Worm (Caenorhabditis elegans) whole organism, L4 larva: ENCODE measurements around the gene C15B12.9.

Source experiments
- F10B5.3 ChIP-seq: sonication (generic microtip); optimal IDR thresholded peaks from 2 replicates; lab custom pipeline; 2016; ENCODE audit warnings: mild to moderate bottlenecking, missing genetic modification characterization, missing compliant biosample characterization
- T26A8.4 ChIP-seq: fragments of 200-800 bp; sonication (Bioruptor generic); IDR thresholded peaks from 2 replicates; pipeline ENCODE4 v1.3.6; 2022; ENCODE audit warnings: missing genetic modification characterization, missing compliant biosample characterization
- Y105C5A.15 ChIP-seq: fragments of 200-800 bp; sonication (Bioruptor generic); IDR thresholded peaks from 2 replicates; pipeline ENCODE4 v1.3.6; 2022; ENCODE audit warnings: missing genetic modification characterization, missing compliant biosample characterization
- Y75B8A.6 ChIP-seq: fragments of 200-800 bp; sonication (Bioruptor generic); IDR thresholded peaks from 2 replicates; pipeline ENCODE4 v1.3.6; 2022; ENCODE audit warnings: missing genetic modification reagents, missing genetic modification characterization, missing compliant biosample characterization
- ZK546.5 ChIP-seq, 2 experiments: sonication (generic microtip); optimal IDR thresholded peaks; 2 replicates each; lab custom pipeline; 2017; ENCODE audit warnings: missing biosample characterization in 2 of 2, missing genetic modification characterization in 2 of 2
- aly-2 ChIP-seq: sonication (generic microtip); optimal IDR thresholded peaks from 2 replicates; lab custom pipeline; 2018; ENCODE audit warnings: missing biosample characterization, missing genetic modification characterization
- ama-1 ChIP-seq: fragments of 150-350 bp; optimal IDR thresholded peaks from 2 replicates; lab custom pipeline; 2014; ENCODE audit warnings: inconsistent platforms, mixed read lengths
- arid-1 ChIP-seq: fragments of 200-800 bp; sonication (Bioruptor generic); conservative IDR thresholded peaks from 2 replicates; pipeline ENCODE4 v1.3.6; 2022; ENCODE audit warnings: missing genetic modification reagents, missing genetic modification characterization, missing compliant biosample characterization
- ceh-82 ChIP-seq: sonication (generic microtip); optimal IDR thresholded peaks from 2 replicates; lab custom pipeline; 2017; ENCODE audit warnings: missing biosample characterization, missing genetic modification characterization
- daf-19 ChIP-seq: fragments of 200-800 bp; sonication (Bioruptor generic); conservative IDR thresholded peaks from 2 replicates; pipeline ENCODE4 v1.3.6; 2022; ENCODE audit warnings: missing genetic modification characterization, missing compliant biosample characterization
- dpl-1 ChIP-seq: fragments of 150-350 bp; optimal IDR thresholded peaks from 2 replicates; lab custom pipeline; 2014; ENCODE audit warnings: missing biosample characterization, missing genetic modification reagents, missing genetic modification characterization
- duxl-1 ChIP-seq: sonication (generic microtip); optimal IDR thresholded peaks from 2 replicates; lab custom pipeline; 2016; ENCODE audit warnings: mild to moderate bottlenecking, missing genetic modification characterization, moderate library complexity, missing compliant biosample characterization; ENCODE audit not compliant: poor library complexity
- dve-1 ChIP-seq: sonication (generic microtip); optimal IDR thresholded peaks from 2 replicates; lab custom pipeline; 2017; ENCODE audit warnings: antibody characterized with exemption, mild to moderate bottlenecking, missing genetic modification characterization, missing compliant biosample characterization; ENCODE audit not compliant: insufficient read depth
- hlh-30 ChIP-seq: sonication (generic microtip); optimal IDR thresholded peaks from 2 replicates; lab custom pipeline; 2017; ENCODE audit warnings: antibody characterized with exemption, mild to moderate bottlenecking, missing genetic modification characterization, missing compliant biosample characterization; ENCODE audit not compliant: insufficient read depth
- lim-7 ChIP-seq: fragments of 200-800 bp; sonication (Bioruptor generic); IDR thresholded peaks from 2 replicates; pipeline ENCODE4 v1.3.6; 2022; ENCODE audit warnings: missing genetic modification characterization, missing compliant biosample characterization
- lin-1 ChIP-seq: fragments of 200-800 bp; sonication (Bioruptor generic); IDR thresholded peaks from 2 replicates; pipeline ENCODE4 v1.3.6; 2022; ENCODE audit warnings: missing genetic modification reagents, missing genetic modification characterization, missing compliant biosample characterization
- lin-15B ChIP-seq: fragments of 150-350 bp; sonication (generic microtip); optimal IDR thresholded peaks from 3 replicates; lab custom pipeline; 2014; ENCODE audit warnings: missing biosample characterization, missing genetic modification characterization
- lin-38 ChIP-seq: fragments of 200-800 bp; sonication (Bioruptor generic); IDR thresholded peaks from 2 replicates; pipeline ENCODE4 v1.3.6; 2022; ENCODE audit warnings: missing genetic modification reagents, missing genetic modification characterization, missing compliant biosample characterization
- lin-39 ChIP-seq: fragments of 150-350 bp; optimal IDR thresholded peaks from 2 replicates; lab custom pipeline; 2014; ENCODE audit warnings: missing biosample characterization, missing genetic modification reagents, missing genetic modification characterization
- lsy-2 ChIP-seq, 2 experiments: fragments of 150-350 bp in 1 of 2; sonication (generic microtip) in 1 of 2; optimal IDR thresholded peaks; 2 replicates each; lab custom pipeline; 2014 to 2017; ENCODE audit warnings: missing biosample characterization in 2 of 2, missing genetic modification characterization in 2 of 2
- madf-9 ChIP-seq: fragments of 200-800 bp; sonication (Bioruptor generic); conservative IDR thresholded peaks from 2 replicates; pipeline ENCODE4 v1.3.6; 2022; ENCODE audit warnings: missing genetic modification reagents, missing genetic modification characterization, missing compliant biosample characterization
- mes-2 ChIP-seq: sonication (generic microtip); optimal IDR thresholded peaks from 2 replicates; lab custom pipeline; 2016; ENCODE audit warnings: missing genotype, mild to moderate bottlenecking, missing genetic modification characterization, missing compliant biosample characterization; ENCODE audit not compliant: poor library complexity, severe bottlenecking
- nhr-10 ChIP-seq: fragments of 150-350 bp; optimal IDR thresholded peaks from 2 replicates; lab custom pipeline; 2014; ENCODE audit warnings: missing biosample characterization, missing genetic modification characterization
- nhr-102 ChIP-seq: sonication (generic microtip); optimal IDR thresholded peaks from 2 replicates; lab custom pipeline; 2016; ENCODE audit warnings: mild to moderate bottlenecking, missing genetic modification characterization, moderate library complexity, missing compliant biosample characterization
- nhr-25 ChIP-seq: sonication (generic microtip); optimal IDR thresholded peaks from 2 replicates; lab custom pipeline; 2017; ENCODE audit warnings: missing genetic modification characterization, mild to moderate bottlenecking, missing compliant biosample characterization, antibody characterized with exemption, moderate library complexity, borderline replicate concordance; ENCODE audit not compliant: insufficient read depth
- nhr-41 ChIP-seq: fragments of 200-800 bp; sonication (Bioruptor generic); IDR thresholded peaks from 2 replicates; pipeline ENCODE4 v1.3.6; 2022; ENCODE audit warnings: missing genetic modification reagents, missing genetic modification characterization, missing compliant biosample characterization
- nhr-6 ChIP-seq: fragments of 150-350 bp; optimal IDR thresholded peaks from 2 replicates; lab custom pipeline; 2014; ENCODE audit warnings: missing biosample characterization, missing genetic modification characterization
- nhr-76 ChIP-seq: fragments of 150-350 bp; optimal IDR thresholded peaks from 2 replicates; lab custom pipeline; 2014; ENCODE audit warnings: missing biosample characterization, missing genetic modification characterization
- nhr-77 ChIP-seq: fragments of 150-350 bp; optimal IDR thresholded peaks from 2 replicates; lab custom pipeline; 2014; ENCODE audit warnings: missing biosample characterization, missing genetic modification characterization
- pha-4 ChIP-seq, 2 experiments: fragments of 150-350 bp in 1 of 2; fragments of 200-800 bp in 1 of 2; sonication (Bioruptor generic) in 1 of 2; IDR thresholded peaks in 1 of 2; optimal IDR thresholded peaks in 1 of 2; 2 replicates each; pipeline versions ENCODE4 v1.3.6 to Lab custom; 2014 to 2022; ENCODE audit warnings: missing genetic modification characterization in 2 of 2, missing genetic modification reagents in 2 of 2, missing biosample characterization in 1 of 2, missing compliant biosample characterization in 1 of 2
- php-3 ChIP-seq: fragments of 200-800 bp; sonication (Bioruptor generic); IDR thresholded peaks from 2 replicates; pipeline ENCODE4 v1.3.6; 2022; ENCODE audit warnings: missing genetic modification reagents, missing genetic modification characterization, missing compliant biosample characterization
- pqm-1 ChIP-seq: sonication (generic microtip); optimal IDR thresholded peaks from 2 replicates; lab custom pipeline; 2017; ENCODE audit warnings: missing biosample characterization, missing genetic modification characterization
- saeg-2 ChIP-seq: fragments of 200-800 bp; sonication (Bioruptor generic); IDR thresholded peaks from 2 replicates; pipeline ENCODE4 v1.3.6; 2022; ENCODE audit warnings: missing genetic modification reagents, missing genetic modification characterization, missing compliant biosample characterization
- set-16 ChIP-seq: fragments of 200-800 bp; sonication (Bioruptor generic); IDR thresholded peaks from 2 replicates; pipeline ENCODE4 v1.3.6; 2022; ENCODE audit warnings: missing genetic modification reagents, missing genetic modification characterization, missing compliant biosample characterization
- snpc-1.2 ChIP-seq: fragments of 200-800 bp; sonication (Bioruptor generic); IDR thresholded peaks from 2 replicates; pipeline ENCODE4 v1.3.6; 2022; ENCODE audit warnings: missing genetic modification reagents, missing genetic modification characterization, missing compliant biosample characterization
- spr-1 ChIP-seq: sonication (generic microtip); optimal IDR thresholded peaks from 2 replicates; lab custom pipeline; 2016; ENCODE audit warnings: mild to moderate bottlenecking, missing genetic modification characterization, missing compliant biosample characterization
- tra-1 ChIP-seq: fragments of 200-800 bp; sonication (Bioruptor generic); IDR thresholded peaks from 2 replicates; pipeline ENCODE4 v1.3.6; 2022; ENCODE audit warnings: missing genetic modification reagents, missing genetic modification characterization, missing compliant biosample characterization
- unc-130 ChIP-seq: sonication (generic microtip); optimal IDR thresholded peaks from 2 replicates; lab custom pipeline; 2016; ENCODE audit warnings: missing genetic modification reagents, missing genetic modification characterization, missing compliant biosample characterization
- unc-39 ChIP-seq: sonication (generic microtip); optimal IDR thresholded peaks from 2 replicates; lab custom pipeline; 2017; ENCODE audit warnings: missing biosample characterization, missing genetic modification characterization
- unc-62 ChIP-seq, 3 experiments: fragments of 150-350 bp in 1 of 3; sonication (generic microtip); optimal IDR thresholded peaks in 2 of 3; peaks in 1 of 3; 1 replicate in 1 of 3; 2 replicates in 2 of 3; lab custom pipeline; 2014 to 2017; ENCODE audit warnings: missing biosample characterization in 3 of 3, missing genetic modification characterization in 3 of 3, missing genetic modification reagents in 3 of 3, missing genotype in 1 of 3
- zfp-2 ChIP-seq: sonication (generic microtip); optimal IDR thresholded peaks from 2 replicates; lab custom pipeline; 2016; ENCODE audit warnings: mild to moderate bottlenecking, missing genetic modification characterization, missing compliant biosample characterization

Gene C15B12.9

DNA sequence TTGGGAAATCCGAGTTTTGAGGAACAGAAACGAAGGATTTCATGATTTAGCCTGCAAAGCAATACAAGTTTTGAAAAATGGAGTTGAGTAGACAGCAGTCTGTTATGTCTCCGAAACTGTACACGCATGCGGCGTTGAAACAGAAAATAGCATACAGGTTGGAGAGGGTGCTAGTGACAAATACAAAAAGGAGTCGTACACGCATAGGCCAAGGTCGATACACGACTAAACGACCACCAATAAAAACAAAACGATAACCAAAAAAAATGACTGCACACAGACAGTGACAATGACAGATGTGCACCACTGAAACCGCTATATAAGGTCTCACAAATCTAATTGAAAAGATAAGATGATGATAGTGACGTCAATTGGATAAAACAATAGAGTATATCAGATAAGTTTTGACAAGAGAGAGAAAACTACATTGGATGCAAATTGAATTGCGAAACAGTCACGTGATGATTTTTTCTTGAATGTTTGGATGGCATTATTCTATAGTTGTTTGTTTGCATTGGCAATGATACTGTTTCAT is 19.7 kb upstream of the C15B12.9 start, which contains the start of gene fah-1 (continued):
- TF ChIP-seq lin-15B (tag; lab: Kevin White, UChicago): no peak
- no peak for TF ChIP-seq dpl-1
- no peak for TF ChIP-seq saeg-2
- no peak for TF ChIP-seq nhr-6 (tag; lab: Kevin White, UChicago)
- no peak for TF ChIP-seq unc-39 (tag; lab: Kevin White, UChicago)
- peak; percentile 39; the same call in 1 of the 2 replicates for TF ChIP-seq T26A8.4
- no peak for TF ChIP-seq daf-19 (GFP tag; lab: Robert Waterston, UW)

DNA sequence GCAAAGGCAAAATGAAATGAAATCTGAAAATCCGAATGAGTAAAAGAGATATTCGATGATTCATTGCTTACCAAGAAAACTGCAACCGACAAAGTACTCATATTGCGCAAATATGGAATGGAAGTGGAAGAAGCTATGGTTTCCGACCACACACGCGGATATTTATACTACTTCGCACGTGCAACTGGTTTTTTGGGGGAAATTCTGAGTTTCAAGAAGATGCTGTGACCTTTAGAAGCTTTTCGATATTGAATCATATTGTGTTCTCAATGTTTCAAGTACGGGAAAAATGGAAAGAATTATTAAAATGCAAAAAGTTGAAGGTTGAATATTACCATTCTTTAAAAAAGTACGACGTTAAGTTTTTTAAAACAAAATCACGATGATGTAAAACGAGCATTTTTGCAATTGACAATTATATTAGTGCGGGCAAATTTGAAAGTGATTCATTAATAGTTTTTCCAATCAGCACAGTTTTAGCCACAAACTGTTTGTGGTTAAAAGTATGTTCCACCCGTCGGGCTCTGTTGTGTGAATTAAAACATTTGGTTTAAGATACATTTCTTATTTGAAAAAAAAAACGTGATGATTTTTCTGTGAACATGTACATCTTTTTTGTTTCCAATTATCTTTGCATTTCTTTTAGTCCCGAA is 17.6 kb upstream of the C15B12.9 start, which contains the start of the genes grl-6 and K10C2.6:
grl-6 (minus strand) TSS at position 101 of the 653 bp plus-strand sequence.
K10C2.6 (plus strand) TSS at position 603 of the 653 bp plus-strand sequence.
- TF ChIP-seq nhr-41 (GFP tag; lab: Robert Waterston, UW): no peak
- no peak for TF ChIP-seq spr-1 (tag; lab: Kevin White, UChicago)
- TF ChIP-seq unc-62 (GFP tag; optimal IDR thresholded peaks at IDR 0.05 in 1 of 2; lab: Kevin White, UChicago): peak in 1 of 2 experiments; percentile 13
- no peak for TF ChIP-seq unc-62 (tag; optimal IDR thresholded peaks at IDR 0.05; lab: Kevin White, UChicago)
- TF ChIP-seq nhr-76 (tag; lab: Kevin White, UChicago): no peak

DNA sequence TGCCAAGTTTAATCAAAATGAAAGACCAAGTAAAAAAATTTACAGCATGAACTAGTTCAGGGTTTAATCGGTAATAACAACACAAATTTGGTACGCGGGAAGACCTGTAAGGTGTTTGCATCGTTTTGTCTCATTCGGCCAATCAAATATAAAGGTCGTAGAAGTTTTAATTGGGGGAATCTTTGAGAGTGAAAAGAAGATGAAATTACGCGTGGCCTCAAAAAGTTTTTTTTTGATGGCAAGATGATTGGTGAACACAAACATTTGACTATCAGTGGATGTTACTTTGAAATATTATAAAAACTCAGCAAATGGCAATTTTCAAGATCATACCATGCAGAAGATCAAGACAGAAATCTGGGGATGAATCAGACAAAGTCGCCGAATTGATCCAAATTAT is 13.4 kb upstream of the C15B12.9 start, which contains the start of gene nas-33:
nas-33 (minus strand) TSS at position 101 of the 400 bp plus-strand sequence.
- TF ChIP-seq F10B5.3 (tag; lab: Kevin White, UChicago) (no peak), lim-7 (GFP tag; lab: Robert Waterston, UW) (no peak), unc-130 (no peak), nhr-10 (tag; lab: Kevin White, UChicago) (no peak), lin-1 (no peak)
- TF ChIP-seq, all 104 proteins: peak for 0

DNA sequence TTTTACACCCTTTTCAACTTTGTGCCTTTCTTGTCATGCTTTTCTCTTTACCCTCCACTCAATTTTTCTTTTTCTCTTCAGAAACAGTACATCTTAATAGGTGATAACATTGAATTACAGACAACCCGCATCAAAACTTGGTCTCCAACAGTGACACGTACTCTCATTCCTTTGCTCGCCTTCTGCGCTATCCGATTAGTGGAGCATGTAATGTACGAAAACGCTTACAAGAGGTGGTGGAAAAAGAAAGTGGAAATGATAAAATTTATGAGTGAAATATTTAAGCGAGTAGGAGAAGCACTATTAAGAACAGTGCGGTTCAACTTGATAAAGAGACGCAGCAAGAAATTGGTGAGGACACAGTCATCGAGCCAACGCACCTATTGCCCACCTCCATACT is 12.0 kb upstream of the C15B12.9 start, which contains the start of gene pept-1:
pept-1 (plus strand) TSS at position 306 of the 400 bp plus-strand sequence.
- TF ChIP-seq unc-62 (GFP tag; optimal IDR thresholded peaks at IDR 0.05 in 1 of 2; lab: Kevin White, UChicago) (no peak), unc-62 (tag; optimal IDR thresholded peaks at IDR 0.05; lab: Kevin White, UChicago) (no peak), unc-39 (tag; lab: Kevin White, UChicago) (no peak), lim-7 (GFP tag; lab: Robert Waterston, UW) (no peak), pha-4 (GFP tag; IDR thresholded peaks at IDR 0.05; lab: Robert Waterston, UW) (peak; percentile 45; the same call in 1 of the 2 replicates), pha-4 (tag; optimal IDR thresholded peaks at IDR 0.05; lab: Kevin White, UChicago) (no peak), madf-9 (GFP tag; lab: Robert Waterston, UW) (no peak), Y75B8A.6 (no peak), ZK546.5 (tag; optimal IDR thresholded peaks at IDR 0.05; lab: Kevin White, UChicago) (no peak), php-3 (GFP tag; lab: Robert Waterston, UW) (peak; percentile 73), set-16 (no peak), ceh-82 (tag; lab: Kevin White, UChicago) (no peak), nhr-77 (peak; percentile 30), Y105C5A.15 (no peak), ama-1 (no peak), mes-2 (tag; lab: Kevin White, UChicago) (no peak), nhr-6 (tag; lab: Kevin White, UChicago) (peak; percentile 40), duxl-1 (tag; lab: Kevin White, UChicago) (no peak), lin-39 (tag; lab: Kevin White, UChicago) (no peak), nhr-102 (tag; lab: Kevin White, UChicago) (peak; percentile 9), snpc-1.2 (no peak), lin-38 (GFP tag; lab: Robert Waterston, UW) (no peak), tra-1 (peak; percentile 76), dve-1 (tag; lab: Kevin White, UChicago) (peak; percentile 73), zfp-2 (tag; lab: Kevin White, UChicago) (no peak), lin-15B (tag; lab: Kevin White, UChicago) (no peak), hlh-30 (tag; lab: Kevin White, UChicago) (no peak), nhr-25 (tag; lab: Kevin White, UChicago) (no peak), arid-1 (no peak), lsy-2 (tag; optimal IDR thresholded peaks at IDR 0.05; lab: Kevin White, UChicago) (no peak), pqm-1 (tag; lab: Kevin White, UChicago) (peak; percentile 95), nhr-76 (tag; lab: Kevin White, UChicago) (no peak), spr-1 (tag; lab: Kevin White, UChicago) (no peak), aly-2 (tag; lab: Kevin White, UChicago) (no peak)
